Fruit fly (Drosophila melanogaster) whole organism, embryonic: Measurements from ENCODE around the gene pigs.

ENCODE experiments used
- Ada2b ChIP-seq: fragments of 200-800 bp; sonication (Bioruptor generic); IDR thresholded peaks from 2 replicates; pipeline ENCODE4 v1.3.6; 2022; ENCODE audit warnings: missing biosample characterization, missing genetic modification characterization
- Atf6 ChIP-seq: fragments of 200-800 bp; sonication (Bioruptor generic); IDR thresholded peaks from 2 replicates; pipeline ENCODE4 v1.3.6; 2022; ENCODE audit warnings: missing biosample characterization, missing genetic modification characterization
- CG12155 ChIP-seq: fragments of 200-800 bp; sonication (Bioruptor generic); optimal IDR thresholded peaks from 3 replicates; lab custom pipeline; 2016; ENCODE audit warnings: missing biosample characterization, missing genetic modification characterization
- CG1233 ChIP-seq: fragments of 200-800 bp; sonication (Bioruptor generic); optimal IDR thresholded peaks from 4 replicates; lab custom pipeline; 2018; ENCODE audit warnings: missing biosample characterization, mild to moderate bottlenecking, missing genetic modification characterization
- CG12391 ChIP-seq: fragments of 200-800 bp; sonication (Bioruptor generic); optimal IDR thresholded peaks from 3 replicates; lab custom pipeline; 2018; ENCODE audit warnings: missing biosample characterization, mild to moderate bottlenecking, missing genetic modification characterization, moderate library complexity
- CG13424 ChIP-seq: fragments of 200-800 bp; sonication (Bioruptor generic); optimal IDR thresholded peaks from 2 replicates; lab custom pipeline; 2019; ENCODE audit warnings: missing biosample characterization, mild to moderate bottlenecking, missing genetic modification characterization, moderate library complexity
- CG15269 ChIP-seq: fragments of 200-800 bp; sonication (Bioruptor generic); optimal IDR thresholded peaks from 2 replicates; lab custom pipeline; 2018; ENCODE audit warnings: missing biosample characterization, mild to moderate bottlenecking, missing genetic modification characterization, moderate library complexity
- CG1602 ChIP-seq: fragments of 200-800 bp; sonication (Bioruptor generic); optimal IDR thresholded peaks from 3 replicates; lab custom pipeline; 2016; ENCODE audit warnings: missing biosample characterization, missing genetic modification characterization
- CG1647 ChIP-seq: fragments of 200-800 bp; sonication (Bioruptor generic); optimal IDR thresholded peaks from 3 replicates; lab custom pipeline; 2016; ENCODE audit warnings: missing biosample characterization, missing genetic modification characterization
- CG17829 ChIP-seq: fragments of 200-800 bp; optimal IDR thresholded peaks from 2 replicates; lab custom pipeline; 2019; ENCODE audit warnings: missing biosample characterization, mild to moderate bottlenecking, missing genetic modification characterization, moderate library complexity
- CG4328 ChIP-seq: fragments of 200-800 bp; sonication (Bioruptor generic); optimal IDR thresholded peaks from 3 replicates; lab custom pipeline; 2017; ENCODE audit warnings: missing biosample characterization, missing genetic modification reagents, missing genetic modification characterization
- CG4730 ChIP-seq: fragments of 200-800 bp; sonication (Bioruptor generic); IDR thresholded peaks from 2 replicates; pipeline ENCODE4 v1.3.6; 2022; ENCODE audit warnings: missing biosample characterization, missing genetic modification characterization
- CG7745 ChIP-seq: fragments of 200-800 bp; sonication (Bioruptor generic); optimal IDR thresholded peaks from 2 replicates; lab custom pipeline; 2018; ENCODE audit warnings: missing biosample characterization, mild to moderate bottlenecking, missing genetic modification characterization, moderate library complexity
- CG7987 ChIP-seq: fragments of 200-800 bp; sonication (Bioruptor generic); optimal IDR thresholded peaks from 2 replicates; lab custom pipeline; 2018; ENCODE audit warnings: missing biosample characterization, mild to moderate bottlenecking, missing genetic modification characterization, moderate library complexity
- CG8089 ChIP-seq: fragments of 200-800 bp; sonication (Bioruptor generic); optimal IDR thresholded peaks from 3 replicates; lab custom pipeline; 2016; ENCODE audit warnings: missing biosample characterization, missing genetic modification characterization
- CG8924 ChIP-seq: fragments of 200-800 bp; optimal IDR thresholded peaks from 3 replicates; lab custom pipeline; 2019; ENCODE audit warnings: missing biosample characterization, mild to moderate bottlenecking, missing genetic modification characterization, moderate library complexity
- Dip2 ChIP-seq: fragments of 200-800 bp; sonication (Bioruptor generic); IDR thresholded peaks from 2 replicates; pipeline ENCODE4 v1.3.6; 2022; ENCODE audit warnings: missing biosample characterization, missing genetic modification characterization
- Ets65A ChIP-seq: fragments of 200-800 bp; sonication (Bioruptor generic); peaks from one replicate; lab custom pipeline; 2016; ENCODE audit warnings: missing biosample characterization, missing genetic modification characterization
- Jarid2 ChIP-seq: fragments of 200-800 bp; sonication (Bioruptor generic); optimal IDR thresholded peaks from 3 replicates; lab custom pipeline; 2017; ENCODE audit warnings: mild to moderate bottlenecking, missing biosample characterization, missing genetic modification reagents, missing genetic modification characterization
- NFAT ChIP-seq: fragments of 200-800 bp; sonication (Bioruptor generic); IDR thresholded peaks from 2 replicates; pipeline ENCODE4 v1.3.6; 2022; ENCODE audit warnings: missing biosample characterization, missing genetic modification characterization
- Pdp1 ChIP-seq, 2 experiments: fragments of 200-800 bp; sonication (Bioruptor generic); optimal IDR thresholded peaks; 3 replicates each; lab custom pipeline; 2016; ENCODE audit warnings: missing biosample characterization in 2 of 2, missing genetic modification characterization in 2 of 2, mild to moderate bottlenecking in 1 of 2, moderate library complexity in 1 of 2
- Ptx1 ChIP-seq: fragments of 200-800 bp; sonication (Bioruptor generic); IDR thresholded peaks from 2 replicates; pipeline ENCODE4 v1.3.6; 2022; ENCODE audit warnings: missing biosample characterization, missing genetic modification characterization
- Rfx ChIP-seq: fragments of 200-800 bp; sonication (Bioruptor generic); IDR thresholded peaks from 2 replicates; pipeline ENCODE4 v1.3.6; 2022; ENCODE audit warnings: missing biosample characterization, missing genetic modification characterization
- Side ChIP-seq: fragments of 200-800 bp; sonication (Bioruptor generic); optimal IDR thresholded peaks from 2 replicates; lab custom pipeline; 2016; ENCODE audit warnings: missing biosample characterization, missing genetic modification characterization
- ap ChIP-seq: fragments of 200-800 bp; sonication (Bioruptor generic); IDR thresholded peaks from 2 replicates; pipeline ENCODE4 v1.3.6; 2022; ENCODE audit warnings: missing biosample characterization, missing genetic modification characterization
- ash1 ChIP-seq: fragments of 200-800 bp; sonication (Bioruptor generic); optimal IDR thresholded peaks from 2 replicates; lab custom pipeline; 2018; ENCODE audit warnings: missing biosample characterization, mild to moderate bottlenecking, missing genetic modification characterization
- ato ChIP-seq: fragments of 200-800 bp; sonication (Bioruptor generic); IDR thresholded peaks from 2 replicates; pipeline ENCODE4 v1.3.6; 2022; ENCODE audit warnings: missing biosample characterization, missing genetic modification characterization; ENCODE audit not compliant: partially characterized antibody
- btn ChIP-seq: fragments of 200-800 bp; sonication (Bioruptor generic); optimal IDR thresholded peaks from 2 replicates; lab custom pipeline; 2016; ENCODE audit warnings: missing biosample characterization, missing genetic modification characterization
- caup ChIP-seq: fragments of 200-800 bp; sonication (Bioruptor generic); optimal IDR thresholded peaks from 3 replicates; lab custom pipeline; 2017; ENCODE audit warnings: missing biosample characterization, mild to moderate bottlenecking, missing genetic modification characterization, moderate library complexity; ENCODE audit not compliant: severe bottlenecking
- cg ChIP-seq: fragments of 200-800 bp; sonication (Bioruptor generic); optimal IDR thresholded peaks from 3 replicates; lab custom pipeline; 2019; ENCODE audit warnings: missing biosample characterization, mild to moderate bottlenecking, missing genetic modification characterization, moderate library complexity
- croc ChIP-seq: fragments of 200-800 bp; sonication (Bioruptor generic); conservative IDR thresholded peaks from 3 replicates; pipeline ENCODE4 v1.3.6; 2022; ENCODE audit warnings: missing biosample characterization, missing genetic modification characterization
- ewg ChIP-seq: fragments of 200-800 bp; sonication (Bioruptor generic); optimal IDR thresholded peaks from 3 replicates; lab custom pipeline; 2017; ENCODE audit warnings: mild to moderate bottlenecking, missing biosample characterization, missing genetic modification reagents, missing genetic modification characterization
- fd64A ChIP-seq: fragments of 200-800 bp; sonication (Bioruptor generic); optimal IDR thresholded peaks from 3 replicates; lab custom pipeline; 2018; ENCODE audit warnings: missing biosample characterization, mild to moderate bottlenecking, missing genetic modification characterization
- hb ChIP-seq: fragments of 200-800 bp; sonication (Bioruptor generic); IDR thresholded peaks from 3 replicates; pipeline ENCODE4 v1.3.6; 2022; ENCODE audit warnings: missing biosample characterization, missing genetic modification characterization; ENCODE audit not compliant: partially characterized antibody
- hbn ChIP-seq: fragments of 200-800 bp; sonication (Bioruptor generic); IDR thresholded peaks from 2 replicates; pipeline ENCODE4 v1.3.6; 2022; ENCODE audit warnings: missing biosample characterization, missing genetic modification characterization; ENCODE audit not compliant: partially characterized antibody
- kay ChIP-seq: fragments of 200-800 bp; sonication (Bioruptor generic); optimal IDR thresholded peaks from 2 replicates; lab custom pipeline; 2016; ENCODE audit warnings: missing biosample characterization, missing genetic modification characterization
- maf-S ChIP-seq: fragments of 200-800 bp; sonication (Bioruptor generic); optimal IDR thresholded peaks from 2 replicates; lab custom pipeline; 2016; ENCODE audit warnings: missing biosample characterization, missing genetic modification characterization
- nom ChIP-seq: fragments of 200-800 bp; sonication (Bioruptor generic); optimal IDR thresholded peaks from 2 replicates; lab custom pipeline; 2017; ENCODE audit warnings: missing biosample characterization, missing genetic modification characterization, mild to moderate bottlenecking, moderate library complexity, missing genetic modification reagents
- pho ChIP-seq: fragments of 200-800 bp; sonication (Bioruptor generic); optimal IDR thresholded peaks from 2 replicates; lab custom pipeline; 2016; ENCODE audit warnings: missing biosample characterization, missing genetic modification characterization
- pum ChIP-seq: fragments of 200-800 bp; sonication (Bioruptor generic); optimal IDR thresholded peaks from 2 replicates; lab custom pipeline; 2016; ENCODE audit warnings: missing biosample characterization, missing genetic modification characterization
- rib ChIP-seq: fragments of 200-800 bp; sonication (Bioruptor generic); IDR thresholded peaks from 2 replicates; pipeline ENCODE4 v1.3.6; 2022; ENCODE audit warnings: missing biosample characterization, missing genetic modification characterization
- ro ChIP-seq: fragments of 200-800 bp; sonication (Bioruptor generic); IDR thresholded peaks from 2 replicates; pipeline ENCODE4 v1.3.6; 2022; ENCODE audit warnings: missing biosample characterization, missing genetic modification characterization
- sens ChIP-seq: fragments of 200-800 bp; sonication (Bioruptor generic); peaks from one replicate; lab custom pipeline; 2016; ENCODE audit warnings: missing biosample characterization, missing genetic modification characterization
- sima ChIP-seq: fragments of 200-800 bp; sonication (Bioruptor generic); optimal IDR thresholded peaks from 2 replicates; lab custom pipeline; 2016; ENCODE audit warnings: missing biosample characterization, missing genetic modification characterization
- tgo ChIP-seq: fragments of 200-800 bp; sonication (Bioruptor generic); IDR thresholded peaks from 3 replicates; pipeline ENCODE4 v1.3.6; 2022; ENCODE audit warnings: missing biosample characterization, missing genetic modification characterization
- twi ChIP-seq: fragments of 200-800 bp; optimal IDR thresholded peaks from 2 replicates; lab custom pipeline; 2019; ENCODE audit warnings: missing biosample characterization, mild to moderate bottlenecking, missing genetic modification characterization, moderate library complexity
- unpg ChIP-seq: fragments of 200-800 bp; sonication (Bioruptor generic); optimal IDR thresholded peaks from 3 replicates; lab custom pipeline; 2018; ENCODE audit warnings: missing biosample characterization, mild to moderate bottlenecking, missing genetic modification characterization, moderate library complexity

The pigs gene

dm6 chrX:6571234-6571915 is 28.5 kb upstream of the pigs start (continued):
- TF ChIP-seq ro (GFP tag; lab: Robert Waterston, UW) = peak; percentile 70; the same call in 1 of the 2 replicates
- TF ChIP-seq CG8924 (tag; lab: Kevin White, UChicago) = peak; percentile 92
- TF ChIP-seq btn (GFP tag; lab: Kevin White, UChicago) = no peak
- peak; percentile 57; the same call in 1 of the 2 replicates for TF ChIP-seq Rfx (GFP tag; lab: Robert Waterston, UW)
- TF ChIP-seq kay (GFP tag; lab: Kevin White, UChicago) = peak; percentile 60
- TF ChIP-seq CG7987 = no peak
- TF ChIP-seq CG1602 (GFP tag; lab: Kevin White, UChicago) = peak; percentile 77
- TF ChIP-seq twi (tag; lab: Kevin White, UChicago) = peak; percentile 83
- peak; percentile 11 for TF ChIP-seq cg (GFP tag; lab: Kevin White, UChicago)
- TF ChIP-seq ash1 = no peak
- TF ChIP-seq CG1233 (GFP tag; lab: Kevin White, UChicago) = peak; percentile 87
- peak; percentile 53 for TF ChIP-seq pum (GFP tag; lab: Kevin White, UChicago)
- peak; percentile 92 for TF ChIP-seq Ets65A (GFP tag; lab: Kevin White, UChicago)
- TF ChIP-seq fd64A (GFP tag; lab: Kevin White, UChicago) = peak; percentile 70
- no peak for TF ChIP-seq hbn
- TF ChIP-seq CG17829 (tag; lab: Kevin White, UChicago) = peak; percentile 95
- TF ChIP-seq ato (GFP tag; lab: Robert Waterston, UW) = no peak
- TF ChIP-seq Side (GFP tag; lab: Kevin White, UChicago) = peak; percentile 28
- peak; percentile 80 for TF ChIP-seq CG4328 (GFP tag; lab: Kevin White, UChicago)
- TF ChIP-seq ap (GFP tag; lab: Robert Waterston, UW) = peak; percentile 80
- TF ChIP-seq, all 482 proteins: peak for 347

dm6 chrX:6573799-6574198 is 26.1 kb upstream of the pigs start:
- TF ChIP-seq Pdp1 (GFP tag; optimal IDR thresholded peaks at IDR 0.05; lab: Kevin White, UChicago) = peak in 1 of 2 experiments; percentile 3
- TF ChIP-seq CG12155 (GFP tag; lab: Kevin White, UChicago) = no peak
- peak; percentile 31 for TF ChIP-seq sens (GFP tag; lab: Kevin White, UChicago)

- TF ChIP-seq croc (GFP tag; lab: Robert Waterston, UW) = no peak
- TF ChIP-seq CG13424 (tag; lab: Kevin White, UChicago) = peak; percentile 44
- TF ChIP-seq CG1647 (GFP tag; lab: Kevin White, UChicago) = peak; percentile 22
- TF ChIP-seq Jarid2 = no peak
- TF ChIP-seq Dip2 (GFP tag; lab: Robert Waterston, UW) = no peak
- TF ChIP-seq hbn = no peak
- peak; percentile 49 for TF ChIP-seq CG4730 (GFP tag; lab: Robert Waterston, UW)
- no peak for TF ChIP-seq sima (GFP tag; lab: Kevin White, UChicago)
- peak; percentile 27; the same call in 1 of the 2 replicates for TF ChIP-seq Atf6 (GFP tag; lab: Robert Waterston, UW)
- peak; percentile 4 for TF ChIP-seq CG15269
- TF ChIP-seq caup (GFP tag; lab: Kevin White, UChicago) = peak; percentile 3
- TF ChIP-seq hb (GFP tag; lab: Robert Waterston, UW) = no peak
- peak; percentile 58; the same call in 1 of the 2 replicates for TF ChIP-seq Ada2b (GFP tag; lab: Robert Waterston, UW)
- TF ChIP-seq NFAT = 0 out of 2 replicates have a peak, but pooled peaks have one; percentile 27
- TF ChIP-seq maf-S (GFP tag; lab: Kevin White, UChicago) = no peak
- peak; percentile 60 for TF ChIP-seq Ptx1 (GFP tag; lab: Robert Waterston, UW)
- no peak for TF ChIP-seq ewg (GFP tag; lab: Kevin White, UChicago)
- no peak for TF ChIP-seq pho
- peak; percentile 6 for TF ChIP-seq CG12391
- TF ChIP-seq tgo (GFP tag; lab: Robert Waterston, UW) = peak; percentile 49; the same call in 2 of the 3 replicates
- peak; percentile 74 for TF ChIP-seq Rfx (GFP tag; lab: Robert Waterston, UW)
- no peak for TF ChIP-seq rib (GFP tag; lab: Robert Waterston, UW)
- peak; percentile 27 for TF ChIP-seq unpg (GFP tag; lab: Kevin White, UChicago)
- no peak for TF ChIP-seq CG7745 (tag; lab: Kevin White, UChicago)
- no peak for TF ChIP-seq CG8089 (GFP tag; lab: Kevin White, UChicago)
- TF ChIP-seq nom = no peak
These were observed 25.4 kb upstream of the pigs start for dm6 chrX:6574488-6574887.
